Worm (Caenorhabditis elegans) whole organism, late embryonic: ENCODE measurements around the gene F11A5.15.

Experiments used
- C38D4.7 ChIP-seq: fragments of 200-800 bp; sonication (Bioruptor generic); optimal IDR thresholded peaks from 2 replicates; lab custom pipeline; 2018; ENCODE audit warnings: mild to moderate bottlenecking, missing genetic modification characterization, moderate library complexity, missing compliant biosample characterization
- Y22D7AL.16 ChIP-seq: sonication (generic microtip); optimal IDR thresholded peaks from 2 replicates; lab custom pipeline; 2016; ENCODE audit warnings: missing genetic modification characterization, missing compliant biosample characterization
- ceh-14 ChIP-seq: sonication (generic microtip); optimal IDR thresholded peaks from 2 replicates; lab custom pipeline; 2016; ENCODE audit warnings: missing genotype, missing genetic modification characterization, missing compliant biosample characterization
- ceh-18 ChIP-seq: sonication (generic microtip); optimal IDR thresholded peaks from 2 replicates; lab custom pipeline; 2016; ENCODE audit warnings: missing genetic modification characterization, missing compliant biosample characterization
- ceh-2 ChIP-seq: sonication (generic microtip); optimal IDR thresholded peaks from 2 replicates; lab custom pipeline; 2016; ENCODE audit warnings: missing genotype, missing genetic modification characterization, missing compliant biosample characterization
- ceh-45 ChIP-seq: fragments of 200-800 bp; sonication (Bioruptor generic); IDR thresholded peaks from 2 replicates; pipeline ENCODE4 v1.3.6; 2022; ENCODE audit warnings: missing genetic modification reagents, missing genetic modification characterization, missing compliant biosample characterization
- ceh-9 ChIP-seq: sonication (generic microtip); optimal IDR thresholded peaks from 2 replicates; lab custom pipeline; 2016; ENCODE audit warnings: mild to moderate bottlenecking, missing genetic modification characterization, inconsistent platforms, missing compliant biosample characterization
- dmd-4 ChIP-seq: sonication (generic microtip); optimal IDR thresholded peaks from 2 replicates; lab custom pipeline; 2016; ENCODE audit warnings: borderline replicate concordance, missing genetic modification characterization, missing compliant biosample characterization
- dve-1 ChIP-seq: sonication (generic microtip); optimal IDR thresholded peaks from 2 replicates; lab custom pipeline; 2017; ENCODE audit warnings: antibody characterized with exemption, mild to moderate bottlenecking, missing genetic modification characterization, missing compliant biosample characterization
- elt-2 ChIP-seq: sonication (generic microtip); optimal IDR thresholded peaks from 2 replicates; lab custom pipeline; 2016; ENCODE audit warnings: missing genetic modification reagents, missing genetic modification characterization, missing compliant biosample characterization
- ets-4 ChIP-seq: sonication (generic microtip); optimal IDR thresholded peaks from 2 replicates; lab custom pipeline; 2016; ENCODE audit warnings: missing genetic modification characterization, missing compliant biosample characterization
- hlh-15 ChIP-seq: sonication (generic microtip); optimal IDR thresholded peaks from 2 replicates; lab custom pipeline; 2016; ENCODE audit warnings: missing genetic modification characterization, missing compliant biosample characterization
- hlh-30 ChIP-seq: sonication (generic microtip); optimal IDR thresholded peaks from 2 replicates; lab custom pipeline; 2017; ENCODE audit warnings: antibody characterized with exemption, missing genetic modification characterization, missing compliant biosample characterization; ENCODE audit not compliant: insufficient read depth
- hlh-8 ChIP-seq: sonication (generic microtip); optimal IDR thresholded peaks from 2 replicates; lab custom pipeline; 2016; ENCODE audit warnings: missing genotype, missing genetic modification characterization, missing compliant biosample characterization
- lim-6 ChIP-seq: sonication (generic microtip); optimal IDR thresholded peaks from 2 replicates; lab custom pipeline; 2016; ENCODE audit warnings: missing genetic modification characterization, missing compliant biosample characterization
- lin-11 ChIP-seq: fragments of 200-800 bp; sonication (Bioruptor generic); optimal IDR thresholded peaks from 2 replicates; lab custom pipeline; 2018; ENCODE audit warnings: mild to moderate bottlenecking, missing genetic modification characterization, missing compliant biosample characterization
- madf-2 ChIP-seq: sonication (generic microtip); optimal IDR thresholded peaks from 2 replicates; lab custom pipeline; 2017; ENCODE audit warnings: missing genetic modification characterization, missing compliant biosample characterization
- nfya-1 ChIP-seq: sonication (generic microtip); optimal IDR thresholded peaks from 2 replicates; lab custom pipeline; 2017; ENCODE audit warnings: missing genetic modification characterization, mild to moderate bottlenecking, missing compliant biosample characterization, antibody characterized with exemption, moderate library complexity
- nhr-11 ChIP-seq: fragments of 150-350 bp; optimal IDR thresholded peaks from 2 replicates; lab custom pipeline; 2014; ENCODE audit warnings: missing biosample characterization, missing genetic modification characterization
- npax-4 ChIP-seq: sonication (generic microtip); optimal IDR thresholded peaks from 2 replicates; lab custom pipeline; 2016; ENCODE audit warnings: missing genetic modification characterization, missing compliant biosample characterization
- pax-1 ChIP-seq: fragments of 150-350 bp; optimal IDR thresholded peaks from 2 replicates; lab custom pipeline; 2014; ENCODE audit warnings: missing biosample characterization, missing genetic modification characterization
- pha-2 ChIP-seq: sonication (generic microtip); optimal IDR thresholded peaks from 2 replicates; lab custom pipeline; 2017; ENCODE audit warnings: mild to moderate bottlenecking, missing genetic modification characterization, missing compliant biosample characterization
- pha-4 ChIP-seq: fragments of 150-350 bp; optimal IDR thresholded peaks from 2 replicates; lab custom pipeline; 2018; ENCODE audit warnings: missing biosample characterization, missing genetic modification reagents, missing genetic modification characterization
- pros-1 ChIP-seq: fragments of 150-350 bp; optimal IDR thresholded peaks from 2 replicates; lab custom pipeline; 2014; ENCODE audit warnings: missing biosample characterization, missing genetic modification reagents, missing genetic modification characterization
- ref-2 ChIP-seq: sonication (generic microtip); optimal IDR thresholded peaks from 2 replicates; lab custom pipeline; 2016; ENCODE audit warnings: missing genetic modification characterization, missing compliant biosample characterization
- rnt-1 ChIP-seq: sonication (generic microtip); optimal IDR thresholded peaks from 2 replicates; lab custom pipeline; 2016; ENCODE audit warnings: missing genetic modification characterization, missing compliant biosample characterization
- sdc-2 ChIP-seq: sonication (generic microtip); optimal IDR thresholded peaks from 2 replicates; lab custom pipeline; 2016; ENCODE audit warnings: missing genotype, missing genetic modification characterization, missing compliant biosample characterization
- sox-2 ChIP-seq: fragments of 200-800 bp; sonication (Bioruptor generic); IDR thresholded peaks from 2 replicates; pipeline ENCODE4 v1.3.6; 2022; ENCODE audit warnings: missing genetic modification reagents, missing genetic modification characterization, missing compliant biosample characterization
- syd-9 ChIP-seq: sonication (generic microtip); optimal IDR thresholded peaks from 2 replicates; lab custom pipeline; 2016; ENCODE audit warnings: mild to moderate bottlenecking, missing genetic modification characterization, moderate library complexity, missing compliant biosample characterization
- tbx-2 ChIP-seq: sonication (generic microtip); optimal IDR thresholded peaks from 2 replicates; lab custom pipeline; 2016; ENCODE audit warnings: missing genetic modification characterization, missing compliant biosample characterization
- tbx-7 ChIP-seq: sonication (generic microtip); optimal IDR thresholded peaks from 2 replicates; lab custom pipeline; 2016; ENCODE audit warnings: missing genotype, missing genetic modification characterization, missing compliant biosample characterization
- unc-42 ChIP-seq: sonication (generic microtip); optimal IDR thresholded peaks from 2 replicates; lab custom pipeline; 2016; ENCODE audit warnings: missing genotype, missing genetic modification characterization, missing compliant biosample characterization
- unc-55 ChIP-seq: sonication (generic microtip); optimal IDR thresholded peaks from 2 replicates; lab custom pipeline; 2017; ENCODE audit warnings: missing biosample characterization, missing genetic modification reagents, missing genetic modification characterization
- unc-86 ChIP-seq: sonication (generic microtip); optimal IDR thresholded peaks from 2 replicates; lab custom pipeline; 2016; ENCODE audit warnings: missing genetic modification characterization, missing compliant biosample characterization
- ztf-16 ChIP-seq: sonication (generic microtip); optimal IDR thresholded peaks from 2 replicates; lab custom pipeline; 2017; ENCODE audit warnings: missing genetic modification characterization, missing compliant biosample characterization

Gene F11A5.15

ce11 chrV:16201730-16202129 lies 16.7 kb downstream of the F11A5.15 start, which contains the start of gene F11A5.17:
Gene F11A5.17, plus strand, starts transcription at chrV:16202030.
- TF ChIP-seq elt-2 (tag; lab: Kevin White, UChicago) = no peak
- TF ChIP-seq hlh-30 (tag; lab: Kevin White, UChicago) = no peak
- TF ChIP-seq ceh-45 = no peak
- TF ChIP-seq lin-11 (tag; lab: Kevin White, UChicago) = no peak
- TF ChIP-seq sdc-2 = no peak
- TF ChIP-seq pros-1 (tag; lab: Kevin White, UChicago) = no peak
- TF ChIP-seq pha-2 (tag; lab: Kevin White, UChicago) = no peak
- no peak for TF ChIP-seq nfya-1
- TF ChIP-seq Y22D7AL.16 = no peak
- TF ChIP-seq dmd-4 = no peak
- TF ChIP-seq lim-6 (tag; lab: Kevin White, UChicago) = no peak
- TF ChIP-seq ceh-14 (tag; lab: Kevin White, UChicago) = no peak

- no peak for TF ChIP-seq hlh-15 (tag; lab: Kevin White, UChicago)
- TF ChIP-seq ref-2 (tag; lab: Kevin White, UChicago) = no peak
- TF ChIP-seq madf-2 (tag; lab: Kevin White, UChicago) = no peak
- TF ChIP-seq hlh-30 (tag; lab: Kevin White, UChicago) = no peak
- no peak for TF ChIP-seq nfya-1
- no peak for TF ChIP-seq pha-4 (tag; lab: Kevin White, UChicago)
- TF ChIP-seq Y22D7AL.16 = no peak
- TF ChIP-seq sdc-2 = no peak
Observed at ce11 chrV:16198016-16198415, 20.4 kb downstream of the F11A5.15 start, which contains the start of gene F11A5.5. Gene F11A5.5, plus strand, starts transcription at chrV:16198316.

DNA sequence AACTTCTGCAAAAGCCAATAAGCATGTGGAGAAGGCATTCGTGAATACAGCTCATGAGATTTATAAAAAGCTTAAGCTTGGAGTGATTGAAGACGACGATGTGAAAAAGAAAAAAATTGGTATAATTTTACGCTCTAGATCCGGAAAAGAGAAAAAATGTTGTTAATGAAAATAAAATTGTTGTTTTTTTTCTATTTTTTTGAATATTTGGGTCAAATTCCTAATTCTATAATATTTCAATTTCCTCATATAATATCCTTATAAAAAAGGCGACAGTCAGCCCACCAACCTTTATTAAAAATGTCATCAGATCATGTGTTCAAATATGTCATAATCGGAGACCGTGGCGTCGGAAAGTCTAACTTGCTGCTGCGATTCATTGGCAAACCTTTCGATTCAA lies 23.0 kb downstream of the F11A5.15 start, which contains the start of gene rabr-3:
Gene rabr-3, plus strand, starts transcription at position 301 of the 400 bp plus-strand sequence.
- no peak for TF ChIP-seq tbx-2
- no peak for TF ChIP-seq tbx-7 (tag; lab: Kevin White, UChicago)
- TF ChIP-seq unc-42 (tag; lab: Kevin White, UChicago) = no peak
- TF ChIP-seq syd-9 (tag; lab: Kevin White, UChicago) = no peak
- no peak for TF ChIP-seq ets-4 (tag; lab: Kevin White, UChicago)
- TF ChIP-seq madf-2 (tag; lab: Kevin White, UChicago) = no peak
- TF ChIP-seq pha-2 (tag; lab: Kevin White, UChicago) = no peak
- no peak for TF ChIP-seq ceh-2
- TF ChIP-seq pros-1 (tag; lab: Kevin White, UChicago) = no peak
- TF ChIP-seq npax-4 (tag; lab: Kevin White, UChicago) = no peak
- TF ChIP-seq dmd-4 = no peak
- TF ChIP-seq ztf-16 (tag; lab: Kevin White, UChicago) = no peak
- no peak for TF ChIP-seq pax-1 (tag; lab: Kevin White, UChicago)
- TF ChIP-seq dve-1 (tag; lab: Kevin White, UChicago) = no peak

ce11 chrV:16194639-16195038 lies 23.8 kb downstream of the F11A5.15 start, which contains the start of gene rabr-4:
Gene rabr-4, plus strand, starts transcription at chrV:16194939.
- TF ChIP-seq nhr-11 (no peak), ceh-18 (tag; lab: Kevin White, UChicago) (no peak), sdc-2 (no peak), hlh-30 (tag; lab: Kevin White, UChicago) (no peak), C38D4.7 (GFP tag; lab: Kevin White, UChicago) (no peak), sox-2 (no peak), lin-11 (tag; lab: Kevin White, UChicago) (no peak), unc-86 (tag; lab: Kevin White, UChicago) (no peak), hlh-8 (no peak), ref-2 (tag; lab: Kevin White, UChicago) (no peak)

DNA sequence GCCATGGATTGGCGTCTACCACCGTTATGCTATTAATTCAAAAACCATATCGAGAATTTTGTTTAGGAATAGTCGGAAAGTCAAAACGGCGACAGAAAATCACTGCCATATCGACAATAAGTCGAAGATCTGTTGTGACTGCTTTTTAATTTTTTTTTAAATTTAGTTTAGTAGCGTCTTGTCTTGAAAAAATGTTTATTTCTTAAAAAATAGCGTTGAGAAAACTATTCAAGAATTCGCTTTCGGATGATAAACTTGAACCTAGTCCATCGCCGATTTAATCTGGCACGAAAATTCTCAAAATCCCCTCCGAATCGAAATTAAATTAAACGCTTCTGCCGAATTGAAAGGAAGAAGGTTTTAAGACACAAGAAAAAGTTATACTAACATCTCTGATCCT lies 26.3 kb downstream of the F11A5.15 start, which contains the start of gene srh-279:
Gene srh-279, plus strand, starts transcription at position 301 of the 400 bp plus-strand sequence.
- TF ChIP-seq unc-42 (tag; lab: Kevin White, UChicago) = no peak
- TF ChIP-seq pax-1 (tag; lab: Kevin White, UChicago) = no peak
- no peak for TF ChIP-seq ceh-9 (tag; lab: Kevin White, UChicago)
- no peak for TF ChIP-seq rnt-1 (tag; lab: Kevin White, UChicago)
- no peak for TF ChIP-seq nfya-1
- no peak for TF ChIP-seq lim-6 (tag; lab: Kevin White, UChicago)
- TF ChIP-seq unc-55 (GFP tag; lab: Kevin White, UChicago) = no peak
